Worm (Caenorhabditis elegans) whole organism, L1 larva: ENCODE measurements around the gene zig-12.

Source experiments
- C34B4.2 ChIP-seq: sonication (generic microtip); optimal IDR thresholded peaks from 2 replicates; lab custom pipeline; 2017; ENCODE audit warnings: mild to moderate bottlenecking, missing genetic modification characterization, missing compliant biosample characterization
- aha-1 ChIP-seq: fragments of 150-350 bp; optimal IDR thresholded peaks from 2 replicates; lab custom pipeline; 2014; ENCODE audit warnings: missing biosample characterization, missing genetic modification characterization
- ceh-63 ChIP-seq: fragments of 200-800 bp; sonication (Bioruptor generic); optimal IDR thresholded peaks from 2 replicates; lab custom pipeline; 2018; ENCODE audit warnings: mild to moderate bottlenecking, missing genetic modification characterization, missing compliant biosample characterization
- dsc-1 ChIP-seq: sonication (generic microtip); optimal IDR thresholded peaks from 2 replicates; lab custom pipeline; 2016; ENCODE audit warnings: mild to moderate bottlenecking, missing genetic modification characterization, missing compliant biosample characterization
- efl-1 ChIP-seq, 4 experiments: fragments of 150-350 bp; optimal IDR thresholded peaks in 3 of 4; peaks in 1 of 4; 1 replicate in 1 of 4; 2 replicates in 3 of 4; lab custom pipeline; 2014; ENCODE audit warnings: missing biosample characterization in 2 of 4, missing genetic modification characterization in 2 of 4, missing genetic modification reagents in 2 of 4
- egl-27 ChIP-seq, 2 experiments: fragments of 150-350 bp in 1 of 2; sonication (generic microtip); optimal IDR thresholded peaks; 3 replicates each; lab custom pipeline; 2017 to 2018; ENCODE audit warnings: missing biosample characterization in 2 of 2, missing genetic modification characterization in 2 of 2, missing genetic modification reagents in 2 of 2
- elt-2 ChIP-seq: sonication (generic microtip); optimal IDR thresholded peaks from 2 replicates; lab custom pipeline; 2016; ENCODE audit warnings: missing genetic modification characterization, mild to moderate bottlenecking, inconsistent platforms, missing compliant biosample characterization, missing genetic modification reagents
- fkh-10 ChIP-seq: sonication (generic microtip); optimal IDR thresholded peaks from 2 replicates; lab custom pipeline; 2017; ENCODE audit warnings: missing biosample characterization, missing genetic modification reagents, missing genetic modification characterization
- hlh-4 ChIP-seq: sonication (generic microtip); optimal IDR thresholded peaks from 2 replicates; lab custom pipeline; 2016; ENCODE audit warnings: mild to moderate bottlenecking, missing genetic modification characterization, missing compliant biosample characterization
- isw-1 ChIP-seq: fragments of 200-800 bp; sonication (Bioruptor generic); IDR thresholded peaks from 2 replicates; pipeline ENCODE4 v1.3.6; 2022; ENCODE audit warnings: missing genetic modification characterization, missing compliant biosample characterization
- lin-13 ChIP-seq: fragments of 150-350 bp; optimal IDR thresholded peaks from 2 replicates; lab custom pipeline; 2014; ENCODE audit warnings: missing biosample characterization, missing genetic modification reagents, missing genetic modification characterization
- lin-14 ChIP-seq: fragments of 200-800 bp; sonication (Bioruptor generic); optimal IDR thresholded peaks from 2 replicates; lab custom pipeline; 2018; ENCODE audit warnings: mild to moderate bottlenecking, missing genetic modification characterization, moderate library complexity, missing compliant biosample characterization
- lin-15B ChIP-seq: fragments of 150-350 bp; sonication (generic microtip); optimal IDR thresholded peaks from 3 replicates; lab custom pipeline; 2014; ENCODE audit warnings: missing biosample characterization, missing genetic modification characterization
- lin-35 ChIP-seq, 2 experiments: fragments of 150-350 bp; optimal IDR thresholded peaks; 2 replicates each; lab custom pipeline; 2014; ENCODE audit warnings: missing biosample characterization in 2 of 2, missing genetic modification characterization in 2 of 2, missing genetic modification reagents in 2 of 2
- lin-39 ChIP-seq: fragments of 150-350 bp; optimal IDR thresholded peaks from 2 replicates; lab custom pipeline; 2014; ENCODE audit warnings: missing biosample characterization, missing genetic modification reagents, missing genetic modification characterization
- lsy-2 ChIP-seq, 2 experiments: fragments of 150-350 bp; optimal IDR thresholded peaks; 2 replicates each; lab custom pipeline; 2014; ENCODE audit warnings: missing biosample characterization in 2 of 2, missing genetic modification characterization in 2 of 2
- mab-9 ChIP-seq: fragments of 200-800 bp; sonication (Bioruptor generic); IDR thresholded peaks from 2 replicates; pipeline ENCODE4 v1.3.6; 2022; ENCODE audit warnings: missing genetic modification reagents, missing genetic modification characterization, missing compliant biosample characterization
- mdl-1 ChIP-seq, 2 experiments: fragments of 150-350 bp; optimal IDR thresholded peaks; 2 replicates each; lab custom pipeline; 2014 to 2017; ENCODE audit warnings: missing biosample characterization in 2 of 2, missing genetic modification characterization in 2 of 2, inconsistent platforms in 1 of 2
- mef-2 ChIP-seq: fragments of 150-350 bp; optimal IDR thresholded peaks from 2 replicates; lab custom pipeline; 2014; ENCODE audit warnings: missing biosample characterization, missing genetic modification characterization
- nhr-19 ChIP-seq: fragments of 200-800 bp; sonication (Bioruptor generic); conservative IDR thresholded peaks from 2 replicates; pipeline ENCODE4 v1.3.6; 2022; ENCODE audit warnings: missing genetic modification characterization, missing compliant biosample characterization
- nhr-20 ChIP-seq: sonication (generic microtip); optimal IDR thresholded peaks from 2 replicates; lab custom pipeline; 2016; ENCODE audit warnings: mild to moderate bottlenecking, missing genetic modification characterization, missing compliant biosample characterization
- nhr-237 ChIP-seq: fragments of 150-350 bp; optimal IDR thresholded peaks from 2 replicates; lab custom pipeline; 2014; ENCODE audit warnings: missing biosample characterization, missing genetic modification characterization
- nhr-28 ChIP-seq: fragments of 150-350 bp; optimal IDR thresholded peaks from 2 replicates; lab custom pipeline; 2014; ENCODE audit warnings: missing biosample characterization, missing genetic modification characterization
- nhr-47 ChIP-seq: sonication (generic microtip); optimal IDR thresholded peaks from 2 replicates; lab custom pipeline; 2016; ENCODE audit warnings: mild to moderate bottlenecking, missing genetic modification characterization, moderate library complexity, missing compliant biosample characterization
- nhr-71 ChIP-seq: sonication (generic microtip); optimal IDR thresholded peaks from 2 replicates; lab custom pipeline; 2016; ENCODE audit warnings: mild to moderate bottlenecking, missing genetic modification characterization, moderate library complexity, missing compliant biosample characterization
- nhr-76 ChIP-seq: sonication (generic microtip); optimal IDR thresholded peaks from 2 replicates; lab custom pipeline; 2017; ENCODE audit warnings: missing biosample characterization, missing genetic modification characterization
- nhr-77 ChIP-seq: fragments of 150-350 bp; optimal IDR thresholded peaks from 2 replicates; lab custom pipeline; 2014; ENCODE audit warnings: missing biosample characterization, missing genetic modification characterization
- nhr-84 ChIP-seq: sonication (generic microtip); optimal IDR thresholded peaks from 2 replicates; lab custom pipeline; 2017; ENCODE audit warnings: missing biosample characterization, missing genetic modification characterization
- nhr-85 ChIP-seq: sonication (generic microtip); peaks from one replicate; lab custom pipeline; 2016; ENCODE audit warnings: missing genetic modification characterization, inconsistent platforms, missing compliant biosample characterization
- pag-3 ChIP-seq: sonication (generic microtip); optimal IDR thresholded peaks from 2 replicates; lab custom pipeline; 2017; ENCODE audit warnings: missing genetic modification characterization, mild to moderate bottlenecking, missing compliant biosample characterization, antibody characterized with exemption, borderline replicate concordance; ENCODE audit not compliant: insufficient read depth
- pqm-1 ChIP-seq: sonication (generic microtip); optimal IDR thresholded peaks from 3 replicates; lab custom pipeline; 2017; ENCODE audit warnings: missing biosample characterization, missing genetic modification characterization
- rnt-1 ChIP-seq: sonication (generic microtip); optimal IDR thresholded peaks from 2 replicates; lab custom pipeline; 2016; ENCODE audit warnings: mild to moderate bottlenecking, missing genetic modification characterization, moderate library complexity, missing compliant biosample characterization
- skn-1 ChIP-seq: fragments of 150-350 bp; optimal IDR thresholded peaks from 2 replicates; lab custom pipeline; 2014; ENCODE audit warnings: missing biosample characterization, missing genetic modification characterization
- snu-23 ChIP-seq: sonication (generic microtip); optimal IDR thresholded peaks from 2 replicates; lab custom pipeline; 2016; ENCODE audit warnings: missing genetic modification characterization, missing compliant biosample characterization
- sox-4 ChIP-seq: sonication (generic microtip); optimal IDR thresholded peaks from 2 replicates; lab custom pipeline; 2016; ENCODE audit warnings: missing genetic modification characterization, missing compliant biosample characterization
- sptf-1 ChIP-seq: fragments of 150-350 bp; optimal IDR thresholded peaks from 2 replicates; lab custom pipeline; 2014; ENCODE audit warnings: missing biosample characterization, missing genetic modification characterization
- sup-37 ChIP-seq: fragments of 200-800 bp; sonication (Bioruptor generic); optimal IDR thresholded peaks from 2 replicates; lab custom pipeline; 2018; ENCODE audit warnings: mild to moderate bottlenecking, missing genetic modification characterization, missing compliant biosample characterization
- swsn-7 ChIP-seq: sonication (generic microtip); optimal IDR thresholded peaks from 2 replicates; lab custom pipeline; 2016; ENCODE audit warnings: missing genetic modification characterization, missing compliant biosample characterization
- unc-130 ChIP-seq: fragments of 150-350 bp; optimal IDR thresholded peaks from 2 replicates; lab custom pipeline; 2017; ENCODE audit warnings: missing biosample characterization, missing genetic modification characterization, inconsistent platforms
- unc-98 ChIP-seq: fragments of 200-800 bp; sonication (Bioruptor generic); IDR thresholded peaks from 2 replicates; pipeline ENCODE4 v1.3.6; 2022; ENCODE audit warnings: missing genetic modification characterization, missing compliant biosample characterization
- xbp-1 ChIP-seq: sonication (generic microtip); optimal IDR thresholded peaks from 2 replicates; lab custom pipeline; 2016; ENCODE audit warnings: missing genetic modification characterization, missing compliant biosample characterization
- zag-1 ChIP-seq: fragments of 150-350 bp; optimal IDR thresholded peaks from 2 replicates; lab custom pipeline; 2014; ENCODE audit warnings: missing biosample characterization, missing genetic modification characterization

zig-12 gene

ce11 chrX:8764044-8764443 is 337 bp downstream of the zig-12 start:
- TF ChIP-seq nhr-71 (peak; percentile 86), C34B4.2 (tag; lab: Kevin White, UChicago) (no peak), nhr-20 (tag; lab: Kevin White, UChicago) (peak; percentile 8), nhr-19 (GFP tag; lab: Robert Waterston, UW) (peak; percentile 50), lsy-2 (tag; optimal IDR thresholded peaks at IDR 0.05; lab: Kevin White, UChicago) (peak in 1 of 2 experiments; percentile 31), lin-14 (GFP tag; lab: Kevin White, UChicago) (peak; percentile 14), rnt-1 (peak; percentile 86), snu-23 (peak; percentile 3), unc-98 (GFP tag; lab: Robert Waterston, UW) (no peak), nhr-84 (tag; lab: Kevin White, UChicago) (no peak)

ce11 chrX:8770316-8770715 is 6.6 kb downstream of the zig-12 start:
- TF ChIP-seq nhr-84 (tag; lab: Kevin White, UChicago) = no peak
- no peak for TF ChIP-seq aha-1 (tag; lab: Kevin White, UChicago)
- TF ChIP-seq lin-13 (GFP tag; lab: Kevin White, UChicago) = no peak
- TF ChIP-seq nhr-47 (tag; lab: Kevin White, UChicago) = no peak
- no peak for TF ChIP-seq isw-1 (GFP tag; lab: Robert Waterston, UW)
- no peak for TF ChIP-seq nhr-76
- TF ChIP-seq dsc-1 (tag; lab: Kevin White, UChicago) = no peak
- peak; percentile 28 for TF ChIP-seq lin-14 (GFP tag; lab: Kevin White, UChicago)
- TF ChIP-seq fkh-10 (GFP tag; lab: Kevin White, UChicago) = peak; percentile 61

ce11 chrX:8778558-8778957 is 14.9 kb downstream of the zig-12 start, which contains the start of gene ZK721.4:
Gene ZK721.4, plus strand, starts transcription at chrX:8778858.
- TF ChIP-seq unc-130 = no peak
- TF ChIP-seq sptf-1 (tag; lab: Kevin White, UChicago) = no peak
- no peak for TF ChIP-seq swsn-7 (tag; lab: Kevin White, UChicago)
- no peak for TF ChIP-seq mef-2 (tag; lab: Kevin White, UChicago)
- no peak for TF ChIP-seq lin-35 (GFP tag; optimal IDR thresholded peaks at IDR 0.05; lab: Kevin White, UChicago)
- TF ChIP-seq mab-9 (GFP tag; lab: Robert Waterston, UW) = no peak
- TF ChIP-seq skn-1 = no peak
- TF ChIP-seq, all 84 proteins: peak for 0

ce11 chrX:8784234-8784633 is 20.5 kb downstream of the zig-12 start, which contains the start of gene ZK721.3:
Gene ZK721.3, plus strand, starts transcription at chrX:8784534.
- no peak for TF ChIP-seq isw-1 (GFP tag; lab: Robert Waterston, UW)
- no peak for TF ChIP-seq nhr-28
- no peak for TF ChIP-seq egl-27 (tag; optimal IDR thresholded peaks at IDR 0.05; lab: Kevin White, UChicago)
- no peak for TF ChIP-seq C34B4.2 (tag; lab: Kevin White, UChicago)
- no peak for TF ChIP-seq sptf-1 (tag; lab: Kevin White, UChicago)

ce11 chrX:8786687-8787086 is 23.0 kb downstream of the zig-12 start:
- peak; percentile 62 for TF ChIP-seq nhr-19 (GFP tag; lab: Robert Waterston, UW)
- peak; percentile 18 for TF ChIP-seq lin-39 (tag; lab: Kevin White, UChicago)
- TF ChIP-seq zag-1 (tag; lab: Kevin White, UChicago) = no peak
- TF ChIP-seq efl-1 (optimal IDR thresholded peaks at IDR 0.05; lab: Kevin White, UChicago) = no peak
- TF ChIP-seq efl-1 (GFP tag; optimal IDR thresholded peaks at IDR 0.05 in 1 of 2; lab: Kevin White, UChicago) = no peak
- TF ChIP-seq pqm-1 (tag; lab: Kevin White, UChicago) = no peak
- TF ChIP-seq unc-130 = peak; percentile 28
- peak; percentile 92 for TF ChIP-seq pag-3
- no peak for TF ChIP-seq elt-2
- peak; percentile 80 for TF ChIP-seq rnt-1
- TF ChIP-seq lin-14 (GFP tag; lab: Kevin White, UChicago) = peak; percentile 68
- TF ChIP-seq swsn-7 (tag; lab: Kevin White, UChicago) = no peak
- TF ChIP-seq lsy-2 (tag; optimal IDR thresholded peaks at IDR 0.05; lab: Kevin White, UChicago) = peak in 1 of 2 experiments; percentile 17
- TF ChIP-seq lin-13 (GFP tag; lab: Kevin White, UChicago) = no peak
- peak; percentile 19 for TF ChIP-seq snu-23
- TF ChIP-seq mdl-1 (tag; optimal IDR thresholded peaks at IDR 0.05; lab: Kevin White, UChicago) = peak in 1 of 2 experiments; percentile 8
- no peak for TF ChIP-seq sup-37 (GFP tag; lab: Kevin White, UChicago)
- TF ChIP-seq nhr-20 (tag; lab: Kevin White, UChicago) = peak; percentile 11
- no peak for TF ChIP-seq nhr-85 (tag; lab: Kevin White, UChicago)
- no peak for TF ChIP-seq sox-4 (tag; lab: Kevin White, UChicago)
- TF ChIP-seq nhr-71 = peak; percentile 75
- TF ChIP-seq nhr-77 (tag; lab: Kevin White, UChicago) = no peak
- no peak for TF ChIP-seq hlh-4 (tag; lab: Kevin White, UChicago)
- TF ChIP-seq skn-1 = no peak
- no peak for TF ChIP-seq nhr-237 (tag; lab: Kevin White, UChicago)
- TF ChIP-seq sptf-1 (tag; lab: Kevin White, UChicago) = no peak
- no peak for TF ChIP-seq ceh-63
- TF ChIP-seq xbp-1 (tag; lab: Kevin White, UChicago) = no peak
- no peak for TF ChIP-seq lin-15B
